Worm (Caenorhabditis elegans): Measurements from ENCODE around the gene B0272.3.

B0272.3 gene

ce11 chrX:9402464-9402863 is 28.8 kb upstream of the B0272.3 start:
- TF ChIP-seq ets-7 (tag; optimal IDR thresholded peaks at IDR 0.05) (no peak), tra-4 (tag; optimal IDR thresholded peaks at IDR 0.05) (no peak), sea-1 (GFP tag; conservative IDR thresholded peaks at IDR 0.05) (no peak), aly-1 (tag; optimal IDR thresholded peaks at IDR 0.05) (no peak), scrt-1 (GFP tag; IDR thresholded peaks at IDR 0.05) (no peak)

- no peak for TF ChIP-seq hmbx-1 (tag; optimal IDR thresholded peaks at IDR 0.05)
- no peak for TF ChIP-seq tra-4 (tag; optimal IDR thresholded peaks at IDR 0.05)
- no peak for TF ChIP-seq ama-1 (optimal IDR thresholded peaks at IDR 0.05)
- no peak for TF ChIP-seq ets-7 (tag; optimal IDR thresholded peaks at IDR 0.05)
- TF ChIP-seq hnd-1 (tag; optimal IDR thresholded peaks at IDR 0.05): no peak
- no peak for TF ChIP-seq hmg-4 (GFP tag; optimal IDR thresholded peaks at IDR 0.05)
- no peak for TF ChIP-seq tbx-37 (GFP tag; conservative IDR thresholded peaks at IDR 0.05)
- no peak for TF ChIP-seq tbx-11 (GFP tag; IDR thresholded peaks at IDR 0.05)
- no peak for TF ChIP-seq sea-1 (GFP tag; conservative IDR thresholded peaks at IDR 0.05)
- TF ChIP-seq ceh-36 (tag; optimal IDR thresholded peaks at IDR 0.05): no peak
Measured at ce11 chrX:9403622-9404255, 27.5 kb upstream of the B0272.3 start.

DNA sequence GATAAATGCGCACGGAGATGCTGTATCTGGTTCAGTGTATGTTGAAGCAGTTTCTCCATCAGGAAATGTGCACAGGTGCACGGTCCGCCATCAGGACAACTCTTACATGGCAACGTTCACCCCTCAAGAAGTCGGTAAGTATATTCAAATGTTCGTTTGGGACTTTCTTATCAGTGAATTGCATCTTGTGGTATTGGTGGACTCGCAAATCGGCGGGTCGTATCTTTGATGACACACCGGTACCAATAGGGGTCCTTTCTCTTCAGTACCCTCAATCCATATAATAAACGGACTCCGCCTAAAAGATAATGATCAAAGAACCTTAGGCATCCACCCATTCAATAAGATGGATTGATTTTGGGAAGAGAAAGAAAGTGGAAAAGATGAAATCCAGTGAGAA is 25.3 kb upstream of the B0272.3 start:
- TF ChIP-seq scrt-1 (GFP tag; IDR thresholded peaks at IDR 0.05) (no peak), ceh-36 (tag; optimal IDR thresholded peaks at IDR 0.05) (no peak), ceh-13 (GFP tag; optimal IDR thresholded peaks at IDR 0.05) (no peak), ama-1 (optimal IDR thresholded peaks at IDR 0.05) (no peak), flt-1 (GFP tag; IDR thresholded peaks at IDR 0.05) (no peak), B0310.2 (tag; optimal IDR thresholded peaks at IDR 0.05) (no peak), hmbx-1 (tag; optimal IDR thresholded peaks at IDR 0.05) (no peak), aly-1 (tag; optimal IDR thresholded peaks at IDR 0.05) (no peak), hnd-1 (tag; optimal IDR thresholded peaks at IDR 0.05) (no peak), F13C5.2 (tag; optimal IDR thresholded peaks at IDR 0.05) (no peak), pes-1 (GFP tag; IDR thresholded peaks at IDR 0.05) (no peak), tbx-11 (GFP tag; IDR thresholded peaks at IDR 0.05) (no peak)

DNA sequence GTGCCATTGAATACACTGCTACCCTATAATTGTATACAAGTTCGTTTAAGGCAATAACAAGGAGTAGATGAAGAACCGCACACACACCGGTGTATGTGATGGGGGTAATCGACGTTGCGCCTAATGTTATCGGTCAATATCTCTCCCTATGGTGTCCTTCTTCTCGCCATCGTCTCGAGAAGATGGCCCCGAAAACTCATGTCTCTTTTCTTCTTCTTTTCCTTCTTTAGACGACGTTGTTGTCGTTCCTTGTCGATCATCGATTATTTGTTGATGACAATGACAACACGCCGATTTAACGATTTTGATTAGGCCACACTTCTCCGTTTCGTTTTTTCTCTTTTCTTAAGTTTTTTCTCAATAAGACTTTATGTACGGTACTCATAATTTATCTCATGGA is 22.1 kb upstream of the B0272.3 start:
- TF ChIP-seq ets-7 (tag; optimal IDR thresholded peaks at IDR 0.05) (no peak), tbx-11 (GFP tag; IDR thresholded peaks at IDR 0.05) (no peak), ceh-13 (GFP tag; optimal IDR thresholded peaks at IDR 0.05) (no peak), B0310.2 (tag; optimal IDR thresholded peaks at IDR 0.05) (no peak), ama-1 (optimal IDR thresholded peaks at IDR 0.05) (no peak)

- TF ChIP-seq aly-1 (tag; optimal IDR thresholded peaks at IDR 0.05): no peak
- no peak for TF ChIP-seq B0310.2 (tag; optimal IDR thresholded peaks at IDR 0.05)
- no peak for TF ChIP-seq ama-1 (optimal IDR thresholded peaks at IDR 0.05)
- TF ChIP-seq hmbx-1 (tag; optimal IDR thresholded peaks at IDR 0.05): no peak
- TF ChIP-seq scrt-1 (GFP tag; IDR thresholded peaks at IDR 0.05): no peak
- no peak for TF ChIP-seq sea-1 (GFP tag; conservative IDR thresholded peaks at IDR 0.05)
- no peak for TF ChIP-seq tra-4 (tag; optimal IDR thresholded peaks at IDR 0.05)
- TF ChIP-seq tbx-11 (GFP tag; IDR thresholded peaks at IDR 0.05): no peak
- no peak for TF ChIP-seq hnd-1 (tag; optimal IDR thresholded peaks at IDR 0.05)
- no peak for TF ChIP-seq pes-1 (GFP tag; IDR thresholded peaks at IDR 0.05)
- TF ChIP-seq ets-7 (tag; optimal IDR thresholded peaks at IDR 0.05): no peak
- no peak for TF ChIP-seq ceh-13 (GFP tag; optimal IDR thresholded peaks at IDR 0.05)
- TF ChIP-seq F13C5.2 (tag; optimal IDR thresholded peaks at IDR 0.05): no peak
- TF ChIP-seq tbx-37 (GFP tag; conservative IDR thresholded peaks at IDR 0.05): no peak
- no peak for TF ChIP-seq ceh-36 (tag; optimal IDR thresholded peaks at IDR 0.05)
- no peak for TF ChIP-seq hmg-4 (GFP tag; optimal IDR thresholded peaks at IDR 0.05)
- no peak for TF ChIP-seq flt-1 (GFP tag; IDR thresholded peaks at IDR 0.05)
Measured at ce11 chrX:9410747-9411146, 20.5 kb upstream of the B0272.3 start.

- TF ChIP-seq F13C5.2 (tag; optimal IDR thresholded peaks at IDR 0.05) (no peak), hmg-4 (GFP tag; optimal IDR thresholded peaks at IDR 0.05) (no peak), pes-1 (GFP tag; IDR thresholded peaks at IDR 0.05) (no peak), aly-1 (tag; optimal IDR thresholded peaks at IDR 0.05) (no peak), ceh-36 (tag; optimal IDR thresholded peaks at IDR 0.05) (no peak), B0310.2 (tag; optimal IDR thresholded peaks at IDR 0.05) (no peak), flt-1 (GFP tag; IDR thresholded peaks at IDR 0.05) (no peak), scrt-1 (GFP tag; IDR thresholded peaks at IDR 0.05) (no peak), hmbx-1 (tag; optimal IDR thresholded peaks at IDR 0.05) (no peak), tbx-37 (GFP tag; conservative IDR thresholded peaks at IDR 0.05) (no peak), ets-7 (tag; optimal IDR thresholded peaks at IDR 0.05) (no peak), ama-1 (optimal IDR thresholded peaks at IDR 0.05) (no peak), ceh-13 (GFP tag; optimal IDR thresholded peaks at IDR 0.05) (no peak), hnd-1 (tag; optimal IDR thresholded peaks at IDR 0.05) (no peak), tbx-11 (GFP tag; IDR thresholded peaks at IDR 0.05) (no peak), sea-1 (GFP tag; conservative IDR thresholded peaks at IDR 0.05) (no peak)
Measured at ce11 chrX:9411675-9412074, 19.6 kb upstream of the B0272.3 start.

- no peak for TF ChIP-seq tbx-11 (GFP tag; IDR thresholded peaks at IDR 0.05)
- TF ChIP-seq sea-1 (GFP tag; conservative IDR thresholded peaks at IDR 0.05): no peak
- no peak for TF ChIP-seq ama-1 (optimal IDR thresholded peaks at IDR 0.05)
- TF ChIP-seq aly-1 (tag; optimal IDR thresholded peaks at IDR 0.05): no peak
- TF ChIP-seq hnd-1 (tag; optimal IDR thresholded peaks at IDR 0.05): no peak
- no peak for TF ChIP-seq tbx-37 (GFP tag; conservative IDR thresholded peaks at IDR 0.05)
- TF ChIP-seq flt-1 (GFP tag; IDR thresholded peaks at IDR 0.05): no peak
- no peak for TF ChIP-seq tra-4 (tag; optimal IDR thresholded peaks at IDR 0.05)
- TF ChIP-seq ceh-13 (GFP tag; optimal IDR thresholded peaks at IDR 0.05): no peak
- TF ChIP-seq ets-7 (tag; optimal IDR thresholded peaks at IDR 0.05): no peak
- TF ChIP-seq B0310.2 (tag; optimal IDR thresholded peaks at IDR 0.05): no peak
- no peak for TF ChIP-seq scrt-1 (GFP tag; IDR thresholded peaks at IDR 0.05)
- no peak for TF ChIP-seq ceh-36 (tag; optimal IDR thresholded peaks at IDR 0.05)
Measured at ce11 chrX:9417326-9417725, 13.9 kb upstream of the B0272.3 start.

- TF ChIP-seq ets-7 (tag; optimal IDR thresholded peaks at IDR 0.05): no peak
- no peak for TF ChIP-seq tbx-37 (GFP tag; conservative IDR thresholded peaks at IDR 0.05)
- no peak for TF ChIP-seq B0310.2 (tag; optimal IDR thresholded peaks at IDR 0.05)
- TF ChIP-seq pes-1 (GFP tag; IDR thresholded peaks at IDR 0.05): no peak
- TF ChIP-seq tbx-11 (GFP tag; IDR thresholded peaks at IDR 0.05): no peak
- TF ChIP-seq ama-1 (optimal IDR thresholded peaks at IDR 0.05): no peak
- no peak for TF ChIP-seq tra-4 (tag; optimal IDR thresholded peaks at IDR 0.05)
- TF ChIP-seq hmbx-1 (tag; optimal IDR thresholded peaks at IDR 0.05): no peak
- TF ChIP-seq hmg-4 (GFP tag; optimal IDR thresholded peaks at IDR 0.05): no peak
- no peak for TF ChIP-seq aly-1 (tag; optimal IDR thresholded peaks at IDR 0.05)
- TF ChIP-seq hnd-1 (tag; optimal IDR thresholded peaks at IDR 0.05): no peak
- no peak for TF ChIP-seq sea-1 (GFP tag; conservative IDR thresholded peaks at IDR 0.05)
- TF ChIP-seq scrt-1 (GFP tag; IDR thresholded peaks at IDR 0.05): no peak
- no peak for TF ChIP-seq F13C5.2 (tag; optimal IDR thresholded peaks at IDR 0.05)
- TF ChIP-seq ceh-36 (tag; optimal IDR thresholded peaks at IDR 0.05): no peak
- no peak for TF ChIP-seq flt-1 (GFP tag; IDR thresholded peaks at IDR 0.05)
- no peak for TF ChIP-seq ceh-13 (GFP tag; optimal IDR thresholded peaks at IDR 0.05)
Measured at ce11 chrX:9417948-9418347, 13.3 kb upstream of the B0272.3 start.
